4 worm cellular contexts compared by ENCODE assay signal in the genomic region with DNA sequence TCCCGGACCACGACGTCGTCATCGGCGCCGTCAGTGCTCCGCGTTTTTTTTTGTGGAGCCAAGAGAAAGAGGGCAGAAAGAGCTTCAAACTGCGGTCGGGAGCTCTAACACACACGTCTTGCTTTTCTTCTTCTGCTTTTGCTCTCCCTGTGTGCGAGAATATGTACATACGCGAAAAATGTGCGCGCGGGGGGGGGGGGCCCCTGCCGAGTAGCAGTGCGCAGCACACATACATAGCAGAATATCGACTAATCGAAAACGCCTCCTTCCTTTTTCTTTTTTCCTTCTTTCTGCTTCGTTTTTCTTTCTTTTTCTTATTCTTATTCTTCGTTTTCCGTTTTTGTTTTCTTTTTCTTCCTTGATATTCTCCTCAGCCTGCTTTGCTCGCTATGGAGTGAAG.
TF ChIP-seq lines count a peak whose summit lies in the region.

No protein-coding gene starts in this region.

TF ChIP-seq in whole organism, L2 larva, 48 proteins besides CTCF, POLR2A, EP300 and RAD21 (continues in another document):
- TF ChIP-seq nhr-11 (tag; optimal IDR thresholded peaks at IDR 0.05; lab: Kevin White, UChicago) (no peak), ztf-11 (tag; optimal IDR thresholded peaks at IDR 0.05; lab: Kevin White, UChicago) (no peak), lsy-2 (tag; optimal IDR thresholded peaks at IDR 0.05; lab: Kevin White, UChicago) (peak in 1 of 2 experiments; percentile 13), nhr-6 (tag; optimal IDR thresholded peaks at IDR 0.05; lab: Kevin White, UChicago) (no peak), lin-39 (tag; optimal IDR thresholded peaks at IDR 0.05; lab: Kevin White, UChicago) (no peak), crh-2 (tag; optimal IDR thresholded peaks at IDR 0.05; lab: Kevin White, UChicago) (peak; percentile 10), nhr-77 (tag; optimal IDR thresholded peaks at IDR 0.05; lab: Kevin White, UChicago) (no peak), R02D3.7 (tag; optimal IDR thresholded peaks at IDR 0.05; lab: Kevin White, UChicago) (no peak), nhr-21 (tag; optimal IDR thresholded peaks at IDR 0.05; lab: Kevin White, UChicago) (no peak), sma-9 (GFP tag; optimal IDR thresholded peaks at IDR 0.05; lab: Kevin White, UChicago) (peak; percentile 48), sma-9 (tag; optimal IDR thresholded peaks at IDR 0.05; lab: Kevin White, UChicago) (no peak), ama-1 (optimal IDR thresholded peaks at IDR 0.05; lab: Kevin White, UChicago) (no peak), ZK546.5 (tag; optimal IDR thresholded peaks at IDR 0.05; lab: Kevin White, UChicago) (no peak), aly-2 (tag; optimal IDR thresholded peaks at IDR 0.05; lab: Kevin White, UChicago) (no peak), unc-39 (tag; optimal IDR thresholded peaks at IDR 0.05; lab: Kevin White, UChicago) (no peak), skn-1 (tag; optimal IDR thresholded peaks at IDR 0.05; lab: Kevin White, UChicago) (no peak), sem-4 (tag; optimal IDR thresholded peaks at IDR 0.05; lab: Kevin White, UChicago) (no peak), ceh-82 (tag; optimal IDR thresholded peaks at IDR 0.05; lab: Kevin White, UChicago) (no peak), ceh-16 (tag; optimal IDR thresholded peaks at IDR 0.05; lab: Kevin White, UChicago) (no peak), mbf-1 (tag; optimal IDR thresholded peaks at IDR 0.05; lab: Kevin White, UChicago) (no peak), unc-55 (GFP tag; optimal IDR thresholded peaks at IDR 0.05; lab: Kevin White, UChicago) (peak; percentile 67), lin-11 (tag; optimal IDR thresholded peaks at IDR 0.05; lab: Kevin White, UChicago) (peak; percentile 36), peb-1 (tag; optimal IDR thresholded peaks at IDR 0.05; lab: Kevin White, UChicago) (no peak)

TF ChIP-seq in whole organism, L4 larva, 104 proteins besides CTCF, POLR2A, EP300 and RAD21 (continues in another document):
- TF ChIP-seq ceh-44 (GFP tag; IDR thresholded peaks at IDR 0.05; lab: Robert Waterston, UW) (no peak), ceh-28 (tag; optimal IDR thresholded peaks at IDR 0.05; lab: Kevin White, UChicago) (no peak), lim-7 (GFP tag; IDR thresholded peaks at IDR 0.05; lab: Robert Waterston, UW) (no peak), dmd-9 (GFP tag; IDR thresholded peaks at IDR 0.05; lab: Robert Waterston, UW) (no peak), F26F4.8 (GFP tag; conservative IDR thresholded peaks at IDR 0.05; lab: Robert Waterston, UW) (no peak), daf-19 (GFP tag; conservative IDR thresholded peaks at IDR 0.05; lab: Robert Waterston, UW) (no peak), nhr-237 (tag; optimal IDR thresholded peaks at IDR 0.05; lab: Kevin White, UChicago) (no peak), F44E2.7 (GFP tag; IDR thresholded peaks at IDR 0.05; lab: Robert Waterston, UW) (no peak), nhr-6 (tag; optimal IDR thresholded peaks at IDR 0.05; lab: Kevin White, UChicago) (no peak), D1046.2 (GFP tag; IDR thresholded peaks at IDR 0.05; lab: Robert Waterston, UW) (no peak), rbr-2 (tag; optimal IDR thresholded peaks at IDR 0.05; lab: Kevin White, UChicago) (peak; percentile 63), egl-43 (GFP tag; IDR thresholded peaks at IDR 0.05; lab: Robert Waterston, UW) (no peak), madf-5 (GFP tag; IDR thresholded peaks at IDR 0.05; lab: Robert Waterston, UW) (no peak), vab-7 (GFP tag; IDR thresholded peaks at IDR 0.05; lab: Robert Waterston, UW) (0 out of 2 replicates have a peak, but pooled peaks have one; percentile 37), mdl-1 (tag; optimal IDR thresholded peaks at IDR 0.05; lab: Kevin White, UChicago) (peak in 1 of 2 experiments; percentile 52), nhr-25 (tag; optimal IDR thresholded peaks at IDR 0.05; lab: Kevin White, UChicago; ENCODE audit: borderline replicate concordance, insufficient read depth) (no peak), set-16 (GFP tag; IDR thresholded peaks at IDR 0.05; lab: Robert Waterston, UW) (peak; percentile 70), sdz-12 (GFP tag; optimal IDR thresholded peaks at IDR 0.05; lab: Kevin White, UChicago) (no peak), mxl-2 (GFP tag; conservative IDR thresholded peaks at IDR 0.05; lab: Robert Waterston, UW) (no peak), ctbp-1 (GFP tag; IDR thresholded peaks at IDR 0.05; lab: Robert Waterston, UW) (0 out of 2 replicates have a peak, but pooled peaks have one; percentile 68), cey-2 (tag; optimal IDR thresholded peaks at IDR 0.05; lab: Kevin White, UChicago; ENCODE audit: borderline replicate concordance, insufficient read depth) (no peak), ceh-62 (tag; optimal IDR thresholded peaks at IDR 0.05; lab: Kevin White, UChicago) (no peak)

TF ChIP-seq in whole organism, late embryonic, 69 proteins besides CTCF, POLR2A, EP300 and RAD21 (continues in another document):
- TF ChIP-seq tbx-7 (tag; optimal IDR thresholded peaks at IDR 0.05; lab: Kevin White, UChicago), result no peak
- no peak for TF ChIP-seq lin-11 (tag; optimal IDR thresholded peaks at IDR 0.05; lab: Kevin White, UChicago)
- TF ChIP-seq fkh-10 (GFP tag; optimal IDR thresholded peaks at IDR 0.05; lab: Kevin White, UChicago), result no peak
- TF ChIP-seq syd-9 (tag; optimal IDR thresholded peaks at IDR 0.05; lab: Kevin White, UChicago), result peak; percentile 12
- peak; percentile 70 for TF ChIP-seq ceh-31 (tag; optimal IDR thresholded peaks at IDR 0.05; lab: Kevin White, UChicago)
- TF ChIP-seq C38D4.7 (GFP tag; optimal IDR thresholded peaks at IDR 0.05; lab: Kevin White, UChicago), result no peak
- TF ChIP-seq ahr-1 (tag; optimal IDR thresholded peaks at IDR 0.05; lab: Kevin White, UChicago), result no peak
- no peak for TF ChIP-seq ceh-14 (tag; optimal IDR thresholded peaks at IDR 0.05; lab: Kevin White, UChicago)
- TF ChIP-seq ttx-3 (tag; optimal IDR thresholded peaks at IDR 0.05; lab: Kevin White, UChicago), result no peak
- no peak for TF ChIP-seq T23F11.4 (GFP tag; optimal IDR thresholded peaks at IDR 0.05; lab: Kevin White, UChicago)
- TF ChIP-seq madf-2 (tag; optimal IDR thresholded peaks at IDR 0.05; lab: Kevin White, UChicago), result no peak
- TF ChIP-seq unc-42 (tag; optimal IDR thresholded peaks at IDR 0.05; lab: Kevin White, UChicago), result peak; percentile 51
- TF ChIP-seq unc-86 (tag; optimal IDR thresholded peaks at IDR 0.05; lab: Kevin White, UChicago), result no peak
- no peak for TF ChIP-seq pax-1 (tag; optimal IDR thresholded peaks at IDR 0.05; lab: Kevin White, UChicago)
- no peak for TF ChIP-seq dmd-4 (tag; optimal IDR thresholded peaks at IDR 0.05; lab: Kevin White, UChicago; ENCODE audit: borderline replicate concordance)
- peak; percentile 5 for TF ChIP-seq ceh-19 (GFP tag; optimal IDR thresholded peaks at IDR 0.05; lab: Kevin White, UChicago)
- TF ChIP-seq tbx-2 (tag; optimal IDR thresholded peaks at IDR 0.05; lab: Kevin White, UChicago), result peak; percentile 68
- peak; percentile 0 for TF ChIP-seq pros-1 (tag; optimal IDR thresholded peaks at IDR 0.05; lab: Kevin White, UChicago)
- peak; percentile 86 for TF ChIP-seq ceh-48 (tag; optimal IDR thresholded peaks at IDR 0.05; lab: Kevin White, UChicago)
- TF ChIP-seq hlh-30 (tag; optimal IDR thresholded peaks at IDR 0.05; lab: Kevin White, UChicago; ENCODE audit: insufficient read depth), result no peak
- TF ChIP-seq ceh-30 (tag; optimal IDR thresholded peaks at IDR 0.05; lab: Kevin White, UChicago), result no peak
- peak; percentile 37 for TF ChIP-seq ceh-18 (tag; optimal IDR thresholded peaks at IDR 0.05; lab: Kevin White, UChicago)
- peak; percentile 25 for TF ChIP-seq nfya-1 (tag; optimal IDR thresholded peaks at IDR 0.05; lab: Kevin White, UChicago)
- TF ChIP-seq ceh-34 (tag; optimal IDR thresholded peaks at IDR 0.05; lab: Kevin White, UChicago), result peak; percentile 12

TF ChIP-seq in whole organism, mixed stage, embryonic, 35 proteins besides CTCF, POLR2A, EP300 and RAD21:
- TF ChIP-seq drap-1 (GFP tag; optimal IDR thresholded peaks at IDR 0.05; lab: Kevin White, UChicago), result no peak
- peak; percentile 39 for TF ChIP-seq sptf-1 (tag; optimal IDR thresholded peaks at IDR 0.05; lab: Kevin White, UChicago)
- TF ChIP-seq mls-2 (tag; optimal IDR thresholded peaks at IDR 0.05; lab: Kevin White, UChicago), result peak; percentile 48
- TF ChIP-seq ces-1 (GFP tag; optimal IDR thresholded peaks at IDR 0.05; lab: Kevin White, UChicago), result peak; percentile 20
- TF ChIP-seq flh-1 (GFP tag; optimal IDR thresholded peaks at IDR 0.05; lab: Kevin White, UChicago), result no peak
